Worm (Caenorhabditis elegans) whole organism, late embryonic: ENCODE results near the gene B0034.5.

Experiments
- K02D7.2 ChIP-seq: sonication (generic microtip); optimal IDR thresholded peaks from 2 replicates; lab custom pipeline; 2017; ENCODE audit warnings: mild to moderate bottlenecking, missing genetic modification characterization, missing compliant biosample characterization
- T23F11.4 ChIP-seq: fragments of 200-800 bp; sonication (Bioruptor generic); optimal IDR thresholded peaks from 2 replicates; lab custom pipeline; 2018; ENCODE audit warnings: mild to moderate bottlenecking, missing genetic modification characterization, missing compliant biosample characterization
- dve-1 ChIP-seq: sonication (generic microtip); optimal IDR thresholded peaks from 2 replicates; lab custom pipeline; 2017; ENCODE audit warnings: antibody characterized with exemption, mild to moderate bottlenecking, missing genetic modification characterization, missing compliant biosample characterization
- elt-4 ChIP-seq: sonication (generic microtip); optimal IDR thresholded peaks from 2 replicates; lab custom pipeline; 2016; ENCODE audit warnings: missing genetic modification characterization, missing compliant biosample characterization
- hlh-13 ChIP-seq: fragments of 200-800 bp; sonication (Bioruptor generic); optimal IDR thresholded peaks from 2 replicates; lab custom pipeline; 2018; ENCODE audit warnings: mild to moderate bottlenecking, missing genetic modification characterization, missing compliant biosample characterization
- hlh-15 ChIP-seq: sonication (generic microtip); optimal IDR thresholded peaks from 2 replicates; lab custom pipeline; 2016; ENCODE audit warnings: missing genetic modification characterization, missing compliant biosample characterization
- hlh-8 ChIP-seq: sonication (generic microtip); optimal IDR thresholded peaks from 2 replicates; lab custom pipeline; 2016; ENCODE audit warnings: missing genotype, missing genetic modification characterization, missing compliant biosample characterization
- nhr-11 ChIP-seq: fragments of 150-350 bp; optimal IDR thresholded peaks from 2 replicates; lab custom pipeline; 2014; ENCODE audit warnings: missing biosample characterization, missing genetic modification characterization
- pha-4 ChIP-seq: fragments of 150-350 bp; optimal IDR thresholded peaks from 2 replicates; lab custom pipeline; 2018; ENCODE audit warnings: missing biosample characterization, missing genetic modification reagents, missing genetic modification characterization
- pqm-1 ChIP-seq: sonication (generic microtip); optimal IDR thresholded peaks from 2 replicates; lab custom pipeline; 2016; ENCODE audit warnings: missing genetic modification characterization, missing compliant biosample characterization

DNA sequence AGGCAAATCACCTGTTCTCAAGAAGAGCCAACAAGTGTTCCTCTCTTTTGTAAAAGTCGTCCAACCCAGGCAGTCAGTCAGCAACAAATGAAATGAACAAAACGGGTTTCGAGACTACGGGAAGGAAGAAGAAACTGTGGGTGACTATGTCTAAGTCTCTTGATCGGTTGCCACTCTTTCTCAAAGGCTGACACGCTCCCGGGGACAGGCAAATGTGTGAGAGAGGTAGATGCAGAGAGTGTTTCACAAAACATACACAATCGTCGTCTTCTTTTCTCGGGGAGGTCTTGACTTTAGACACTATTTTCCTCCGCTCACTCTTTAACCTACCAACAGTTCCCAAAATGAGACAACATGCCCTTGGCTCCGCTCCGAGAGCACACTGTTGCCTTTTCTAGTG lies 43.7 kb downstream of the B0034.5 start:
- no peak for TF ChIP-seq elt-4 (tag; lab: Kevin White, UChicago)
- TF ChIP-seq hlh-8 (tag; lab: Kevin White, UChicago) = no peak
- no peak for TF ChIP-seq T23F11.4 (GFP tag; lab: Kevin White, UChicago)
- no peak for TF ChIP-seq hlh-15
- no peak for TF ChIP-seq nhr-11
- TF ChIP-seq pqm-1 (tag; lab: Kevin White, UChicago) = no peak
- TF ChIP-seq pha-4 (tag; lab: Kevin White, UChicago) = no peak
- TF ChIP-seq dve-1 (tag; lab: Kevin White, UChicago) = no peak
- TF ChIP-seq K02D7.2 = no peak
- no peak for TF ChIP-seq hlh-13 (GFP tag; lab: Kevin White, UChicago)
